Worm (Caenorhabditis elegans): ENCODE data around the gene clec-59.
"Not testable (repeated sequence)": the region's sequence is repeated elsewhere in the genome, so short reads cannot be mapped to it uniquely, and the experiment has no call there.

clec-59 gene

ce11 chrII:10443898-10444297 is 35.4 kb downstream of the clec-59 start:
- TF ChIP-seq mep-1 (tag; optimal IDR thresholded peaks at IDR 0.05) = no peak
- no peak for TF ChIP-seq nhr-12 (tag; optimal IDR thresholded peaks at IDR 0.05)
- TF ChIP-seq pha-4 (tag; optimal IDR thresholded peaks at IDR 0.05) = no peak
- TF ChIP-seq sem-2 (GFP tag; optimal IDR thresholded peaks at IDR 0.05) = no peak
- TF ChIP-seq ztf-11 (tag; optimal IDR thresholded peaks at IDR 0.05) = no peak
- TF ChIP-seq ham-2 (GFP tag; optimal IDR thresholded peaks at IDR 0.05) = no peak
- no peak for TF ChIP-seq nhr-76 (tag; optimal IDR thresholded peaks at IDR 0.05)
- TF ChIP-seq drap-1 (GFP tag; optimal IDR thresholded peaks at IDR 0.05) = no peak
- TF ChIP-seq bed-3 (GFP tag; optimal IDR thresholded peaks at IDR 0.05) = no peak
- TF ChIP-seq zip-8 (tag; optimal IDR thresholded peaks at IDR 0.05) = no peak
- no peak for TF ChIP-seq unc-120 (tag; optimal IDR thresholded peaks at IDR 0.05; ENCODE audit: poor library complexity, severe bottlenecking)
- TF ChIP-seq M03D4.4 (tag; optimal IDR thresholded peaks at IDR 0.05) = no peak
- TF ChIP-seq nhr-2 (tag; optimal IDR thresholded peaks at IDR 0.05) = no peak
- no peak for TF ChIP-seq unc-62 (GFP tag; optimal IDR thresholded peaks at IDR 0.05)

DNA sequence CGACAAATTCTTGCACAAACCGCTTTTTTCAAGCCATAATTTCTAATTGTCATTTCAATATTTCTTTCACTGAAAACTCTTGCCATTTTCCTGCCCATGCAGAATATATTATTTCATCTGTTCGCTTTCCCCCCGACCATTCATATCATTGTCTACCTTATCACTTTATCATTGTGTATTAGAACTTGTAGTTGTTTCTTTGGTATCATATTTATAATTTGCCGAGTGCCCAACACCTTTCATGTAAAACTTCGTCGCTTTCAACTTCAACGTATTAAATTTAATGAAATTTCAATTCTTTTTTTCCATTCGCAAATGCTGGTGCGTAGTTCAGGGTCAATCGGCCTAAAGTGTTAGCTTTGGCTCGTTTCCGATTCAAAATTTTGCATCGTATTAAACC is 36.4 kb downstream of the clec-59 start, which contains the start of gene ZK673.1:
Gene ZK673.1 (plus strand): TSS at position 301 of the 400 bp plus-strand sequence.
- TF ChIP-seq ceh-39 (tag; optimal IDR thresholded peaks at IDR 0.05); ces-1 (GFP tag; optimal IDR thresholded peaks at IDR 0.05); ceh-43 (GFP tag; optimal IDR thresholded peaks at IDR 0.05): not testable (repeated sequence)

DNA sequence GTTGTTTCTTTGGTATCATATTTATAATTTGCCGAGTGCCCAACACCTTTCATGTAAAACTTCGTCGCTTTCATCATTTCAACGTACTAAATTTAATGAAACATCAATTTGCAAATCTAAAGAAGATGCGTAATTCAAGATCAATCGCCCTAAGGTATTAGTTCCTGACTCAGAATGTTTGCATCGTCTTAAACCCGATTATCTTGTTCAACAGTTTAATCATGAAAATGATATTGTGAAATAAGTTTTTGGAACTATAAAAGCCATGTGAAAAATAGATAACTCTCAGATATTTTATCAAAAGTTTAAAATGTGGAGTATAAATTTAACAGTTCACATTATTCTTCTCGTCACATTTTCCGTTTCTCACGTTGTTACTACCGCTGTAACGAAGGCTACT is 39.3 kb downstream of the clec-59 start, which contains the start of gene E04D5.4:
Gene E04D5.4 (plus strand): TSS at position 301 of the 400 bp plus-strand sequence.
- no peak for TF ChIP-seq mep-1 (tag; optimal IDR thresholded peaks at IDR 0.05)
- no peak for TF ChIP-seq sem-2 (GFP tag; optimal IDR thresholded peaks at IDR 0.05)
- TF ChIP-seq hlh-1 (tag; optimal IDR thresholded peaks at IDR 0.05) = no peak
- no peak for TF ChIP-seq nhr-28 (tag; optimal IDR thresholded peaks at IDR 0.05)
- TF ChIP-seq ceh-39 (tag; optimal IDR thresholded peaks at IDR 0.05) = no peak
- TF ChIP-seq nhr-76 (tag; optimal IDR thresholded peaks at IDR 0.05) = no peak
- no peak for TF ChIP-seq blmp-1 (tag; optimal IDR thresholded peaks at IDR 0.05)
- TF ChIP-seq nhr-2 (tag; optimal IDR thresholded peaks at IDR 0.05) = no peak
- TF ChIP-seq M03D4.4 (tag; optimal IDR thresholded peaks at IDR 0.05) = no peak

- no peak for TF ChIP-seq ham-2 (GFP tag; optimal IDR thresholded peaks at IDR 0.05)
- TF ChIP-seq lsy-2 (tag; optimal IDR thresholded peaks at IDR 0.05) = no peak
- TF ChIP-seq mep-1 (tag; optimal IDR thresholded peaks at IDR 0.05) = no peak
- no peak for TF ChIP-seq unc-62 (GFP tag; optimal IDR thresholded peaks at IDR 0.05)
- TF ChIP-seq mls-2 (tag; optimal IDR thresholded peaks at IDR 0.05) = no peak
- no peak for TF ChIP-seq lin-32 (GFP tag; optimal IDR thresholded peaks at IDR 0.05)
- no peak for TF ChIP-seq nhr-237 (tag; optimal IDR thresholded peaks at IDR 0.05)
- no peak for TF ChIP-seq ces-1 (GFP tag; optimal IDR thresholded peaks at IDR 0.05)
- no peak for TF ChIP-seq ceh-39 (tag; optimal IDR thresholded peaks at IDR 0.05)
- no peak for TF ChIP-seq tbx-8 (GFP tag; optimal IDR thresholded peaks at IDR 0.05)
- no peak for TF ChIP-seq elt-3 (tag; optimal IDR thresholded peaks at IDR 0.05)
- no peak for TF ChIP-seq nhr-2 (tag; optimal IDR thresholded peaks at IDR 0.05)
- no peak for TF ChIP-seq snpc-4 (tag; optimal IDR thresholded peaks at IDR 0.05)
- no peak for TF ChIP-seq hlh-1 (tag; optimal IDR thresholded peaks at IDR 0.05)
- TF ChIP-seq nhr-76 (tag; optimal IDR thresholded peaks at IDR 0.05) = no peak
- no peak for TF ChIP-seq mab-5 (tag; optimal IDR thresholded peaks at IDR 0.05)
Measured at ce11 chrII:10437840-10438239, 41.4 kb downstream of the clec-59 start.

- TF ChIP-seq ceh-43 (GFP tag; optimal IDR thresholded peaks at IDR 0.05) (no peak), elt-3 (tag; optimal IDR thresholded peaks at IDR 0.05) (no peak), tbx-8 (GFP tag; optimal IDR thresholded peaks at IDR 0.05) (no peak), nhr-237 (tag; optimal IDR thresholded peaks at IDR 0.05) (no peak), ham-2 (GFP tag; optimal IDR thresholded peaks at IDR 0.05) (no peak), hlh-1 (tag; optimal IDR thresholded peaks at IDR 0.05) (no peak), nhr-76 (tag; optimal IDR thresholded peaks at IDR 0.05) (no peak), sptf-1 (tag; optimal IDR thresholded peaks at IDR 0.05) (no peak), bed-3 (GFP tag; optimal IDR thresholded peaks at IDR 0.05) (no peak), ceh-39 (tag; optimal IDR thresholded peaks at IDR 0.05) (no peak), lsy-2 (tag; optimal IDR thresholded peaks at IDR 0.05) (no peak)
Measured at ce11 chrII:10435836-10436235, 43.4 kb downstream of the clec-59 start, which contains the start of gene cut-4. TSS of gene cut-4 (plus strand) at chrII:10436136.

Measured in whole organism, mixed stage, embryonic.